Worm (Caenorhabditis elegans): ENCODE data around the gene C45G9.15.
A peak's percentile ranks its signal among the peaks of the same experiment; 100 is the strongest.

The C45G9.15 gene

DNA sequence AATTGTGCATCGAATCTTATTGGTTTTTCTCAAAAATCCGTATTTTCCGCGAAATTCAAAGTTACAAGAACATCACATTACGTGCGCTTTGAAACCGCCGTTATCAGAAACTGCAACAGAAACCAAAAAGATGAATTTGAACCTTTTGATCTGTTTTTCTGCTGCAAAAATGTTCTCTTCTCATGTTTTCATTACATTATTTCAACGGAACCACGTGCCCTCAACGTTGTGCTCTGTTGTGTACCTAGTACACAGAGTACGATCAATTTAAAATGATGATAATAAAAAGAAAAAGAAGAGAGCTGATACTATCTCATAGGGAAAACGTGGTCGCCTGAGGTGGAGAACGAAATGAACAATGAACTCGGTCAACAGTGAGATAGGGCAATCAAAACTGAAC, 26.2 kb upstream of the C45G9.15 start (continued):
- TF ChIP-seq ces-1 (GFP tag; optimal IDR thresholded peaks at IDR 0.05) (no peak), dve-1 (tag; optimal IDR thresholded peaks at IDR 0.05; ENCODE audit: insufficient read depth) (peak; percentile 95), mdt-29 (GFP tag; IDR thresholded peaks at IDR 0.05) (no peak), jun-1 (tag; optimal IDR thresholded peaks at IDR 0.05) (no peak), F10B5.3 (tag; optimal IDR thresholded peaks at IDR 0.05) (no peak), pqm-1 (tag; optimal IDR thresholded peaks at IDR 0.05) (peak; percentile 64), nhr-25 (tag; optimal IDR thresholded peaks at IDR 0.05; ENCODE audit: borderline replicate concordance, insufficient read depth) (no peak), lsy-2 (tag; optimal IDR thresholded peaks at IDR 0.05) (peak in 1 of 2 experiments; percentile 75), snpc-1.2 (GFP tag; IDR thresholded peaks at IDR 0.05) (no peak), unc-39 (tag; optimal IDR thresholded peaks at IDR 0.05) (no peak), aha-1 (tag) (no peak), mxl-3 (GFP tag; optimal IDR thresholded peaks at IDR 0.05) (peak; percentile 97), fos-1 (tag; optimal IDR thresholded peaks at IDR 0.05) (no peak), Y5F2A.4 (GFP tag; optimal IDR thresholded peaks at IDR 0.05) (no peak), unc-62 (GFP tag; optimal IDR thresholded peaks at IDR 0.05 in 1 of 2) (peak in 1 of 2 experiments; percentile 78), unc-62 (tag; optimal IDR thresholded peaks at IDR 0.05) (no peak), nhr-28 (tag; optimal IDR thresholded peaks at IDR 0.05) (peak; percentile 97), lim-7 (GFP tag; IDR thresholded peaks at IDR 0.05) (no peak), dmd-6 (GFP tag; IDR thresholded peaks at IDR 0.05) (peak; percentile 99), rbr-2 (tag; optimal IDR thresholded peaks at IDR 0.05) (no peak), hlh-30 (tag; optimal IDR thresholded peaks at IDR 0.05; ENCODE audit: insufficient read depth) (peak; percentile 89), tag-97 (GFP tag; IDR thresholded peaks at IDR 0.05) (no peak), hif-1 (tag; optimal IDR thresholded peaks at IDR 0.05) (peak in 1 of 2 experiments; percentile 66), hmg-1.1 (GFP tag; IDR thresholded peaks at IDR 0.05) (no peak), skn-1 (tag; optimal IDR thresholded peaks at IDR 0.05) (no peak), nhr-11 (tag; optimal IDR thresholded peaks at IDR 0.05) (peak; percentile 83), spr-3 (GFP tag; optimal IDR thresholded peaks at IDR 0.05) (no peak), nhr-77 (tag; optimal IDR thresholded peaks at IDR 0.05) (peak; percentile 88), sdz-12 (GFP tag; optimal IDR thresholded peaks at IDR 0.05) (no peak), T26A8.4 (GFP tag; IDR thresholded peaks at IDR 0.05) (no peak), lin-13 (GFP tag; optimal IDR thresholded peaks at IDR 0.05) (no peak), lin-29 (GFP tag; IDR thresholded peaks at IDR 0.05) (no peak), saeg-2 (GFP tag; IDR thresholded peaks at IDR 0.05) (no peak), mdl-1 (tag; optimal IDR thresholded peaks at IDR 0.05) (peak in 1 of 2 experiments; percentile 95), zfp-3 (GFP tag; conservative IDR thresholded peaks at IDR 0.05) (no peak), lin-39 (tag; optimal IDR thresholded peaks at IDR 0.05) (no peak), hlh-11 (tag; optimal IDR thresholded peaks at IDR 0.05) (peak; percentile 94), nhr-237 (tag; optimal IDR thresholded peaks at IDR 0.05) (no peak), daf-16 (GFP tag; optimal IDR thresholded peaks at IDR 0.05) (peak in 1 of 2 experiments; percentile 79), daf-16 (tag; optimal IDR thresholded peaks at IDR 0.05) (peak; percentile 98), nhr-6 (tag; optimal IDR thresholded peaks at IDR 0.05) (no peak), cey-2 (tag; optimal IDR thresholded peaks at IDR 0.05; ENCODE audit: borderline replicate concordance, insufficient read depth) (no peak), aly-2 (tag; optimal IDR thresholded peaks at IDR 0.05) (no peak), ceh-62 (tag; optimal IDR thresholded peaks at IDR 0.05) (no peak), lin-15B (tag; optimal IDR thresholded peaks at IDR 0.05) (no peak), zag-1 (tag; optimal IDR thresholded peaks at IDR 0.05) (no peak), Y105C5A.15 (GFP tag; IDR thresholded peaks at IDR 0.05) (no peak), R02D3.7 (tag; optimal IDR thresholded peaks at IDR 0.05) (no peak), madf-9 (GFP tag; conservative IDR thresholded peaks at IDR 0.05) (no peak), lin-1 (GFP tag; IDR thresholded peaks at IDR 0.05) (no peak), ceh-20 (GFP tag; IDR thresholded peaks at IDR 0.05) (0 out of 2 replicates have a peak, but pooled peaks have one; percentile 38), ceh-44 (GFP tag; IDR thresholded peaks at IDR 0.05) (no peak), dpl-1 (GFP tag; optimal IDR thresholded peaks at IDR 0.05) (peak; percentile 12)
